Worm (Caenorhabditis elegans) whole organism, L1 larva: Measurements from ENCODE around the gene F57B9.8.

Experiments used
- C04F5.9 ChIP-seq: sonication (generic microtip); optimal IDR thresholded peaks from 2 replicates; lab custom pipeline; 2016; ENCODE audit warnings: missing genetic modification characterization, missing compliant biosample characterization
- C34B4.2 ChIP-seq: sonication (generic microtip); optimal IDR thresholded peaks from 2 replicates; lab custom pipeline; 2017; ENCODE audit warnings: mild to moderate bottlenecking, missing genetic modification characterization, missing compliant biosample characterization
- Y116A8C.19 ChIP-seq: sonication (generic microtip); optimal IDR thresholded peaks from 2 replicates; lab custom pipeline; 2016; ENCODE audit warnings: missing compliant biosample characterization, missing genetic modification characterization, borderline replicate concordance
- alr-1 ChIP-seq: fragments of 200-800 bp; sonication (Bioruptor generic); optimal IDR thresholded peaks from 2 replicates; lab custom pipeline; 2018; ENCODE audit warnings: borderline replicate concordance, mild to moderate bottlenecking, missing genetic modification characterization, missing compliant biosample characterization
- blmp-1 ChIP-seq: fragments of 150-350 bp; optimal IDR thresholded peaks from 2 replicates; lab custom pipeline; 2014; ENCODE audit warnings: missing biosample characterization, missing genetic modification characterization
- ceh-8 ChIP-seq: fragments of 200-800 bp; sonication (Bioruptor generic); optimal IDR thresholded peaks from 2 replicates; lab custom pipeline; 2018; ENCODE audit warnings: mild to moderate bottlenecking, missing genetic modification characterization, moderate library complexity, missing compliant biosample characterization
- ceh-88 ChIP-seq: fragments of 200-800 bp; sonication (Bioruptor generic); IDR thresholded peaks from 2 replicates; pipeline ENCODE4 v1.3.6; 2022; ENCODE audit warnings: missing genetic modification characterization, missing compliant biosample characterization
- dpl-1 ChIP-seq, 3 experiments: fragments of 150-350 bp in 2 of 3; sonication (generic microtip) in 1 of 3; optimal IDR thresholded peaks; 2 replicates each; lab custom pipeline; 2014 to 2017; ENCODE audit warnings: missing biosample characterization in 3 of 3, missing genetic modification characterization in 3 of 3, missing genetic modification reagents in 3 of 3
- efl-1 ChIP-seq, 4 experiments: fragments of 150-350 bp; optimal IDR thresholded peaks in 3 of 4; peaks in 1 of 4; 1 replicate in 1 of 4; 2 replicates in 3 of 4; lab custom pipeline; 2014; ENCODE audit warnings: missing biosample characterization in 2 of 4, missing genetic modification characterization in 2 of 4, missing genetic modification reagents in 2 of 4
- efl-3 ChIP-seq: fragments of 200-800 bp; sonication (Bioruptor generic); optimal IDR thresholded peaks from 2 replicates; lab custom pipeline; 2018; ENCODE audit warnings: mild to moderate bottlenecking, missing genetic modification characterization, missing compliant biosample characterization
- egl-27 ChIP-seq, 2 experiments: fragments of 150-350 bp in 1 of 2; sonication (generic microtip); optimal IDR thresholded peaks; 3 replicates each; lab custom pipeline; 2017 to 2018; ENCODE audit warnings: missing biosample characterization in 2 of 2, missing genetic modification characterization in 2 of 2, missing genetic modification reagents in 2 of 2
- elt-3 ChIP-seq, 6 experiments: fragments of 150-350 bp in 1 of 6; sonication (generic microtip); optimal IDR thresholded peaks; 2 replicates each; lab custom pipeline; 2017 to 2018; ENCODE audit warnings: missing biosample characterization in 6 of 6, missing genetic modification characterization in 6 of 6, inconsistent platforms in 1 of 6
- fkh-10 ChIP-seq: sonication (generic microtip); optimal IDR thresholded peaks from 2 replicates; lab custom pipeline; 2017; ENCODE audit warnings: missing biosample characterization, missing genetic modification reagents, missing genetic modification characterization
- hlh-4 ChIP-seq: sonication (generic microtip); optimal IDR thresholded peaks from 2 replicates; lab custom pipeline; 2016; ENCODE audit warnings: mild to moderate bottlenecking, missing genetic modification characterization, missing compliant biosample characterization
- isw-1 ChIP-seq: fragments of 200-800 bp; sonication (Bioruptor generic); IDR thresholded peaks from 2 replicates; pipeline ENCODE4 v1.3.6; 2022; ENCODE audit warnings: missing genetic modification characterization, missing compliant biosample characterization
- jun-1 ChIP-seq: fragments of 150-350 bp; optimal IDR thresholded peaks from 2 replicates; lab custom pipeline; 2014; ENCODE audit warnings: missing biosample characterization, missing genetic modification reagents, missing genetic modification characterization
- lin-13 ChIP-seq: fragments of 150-350 bp; optimal IDR thresholded peaks from 2 replicates; lab custom pipeline; 2014; ENCODE audit warnings: missing biosample characterization, missing genetic modification reagents, missing genetic modification characterization
- lin-15B ChIP-seq: fragments of 150-350 bp; sonication (generic microtip); optimal IDR thresholded peaks from 3 replicates; lab custom pipeline; 2014; ENCODE audit warnings: missing biosample characterization, missing genetic modification characterization
- lir-3 ChIP-seq: sonication (generic microtip); optimal IDR thresholded peaks from 2 replicates; lab custom pipeline; 2016; ENCODE audit warnings: mild to moderate bottlenecking, missing genetic modification characterization, moderate library complexity, missing compliant biosample characterization; ENCODE audit not compliant: poor library complexity
- mef-2 ChIP-seq: fragments of 150-350 bp; optimal IDR thresholded peaks from 2 replicates; lab custom pipeline; 2014; ENCODE audit warnings: missing biosample characterization, missing genetic modification characterization
- mep-1 ChIP-seq: fragments of 150-350 bp; optimal IDR thresholded peaks from 2 replicates; lab custom pipeline; 2014; ENCODE audit warnings: missing biosample characterization, missing genetic modification characterization
- nhr-11 ChIP-seq: fragments of 150-350 bp; optimal IDR thresholded peaks from 2 replicates; lab custom pipeline; 2014; ENCODE audit warnings: missing biosample characterization, missing genetic modification characterization
- nhr-12 ChIP-seq: sonication (generic microtip); optimal IDR thresholded peaks from 2 replicates; lab custom pipeline; 2017; ENCODE audit warnings: missing biosample characterization, missing genetic modification characterization
- nhr-19 ChIP-seq: fragments of 200-800 bp; sonication (Bioruptor generic); conservative IDR thresholded peaks from 2 replicates; pipeline ENCODE4 v1.3.6; 2022; ENCODE audit warnings: missing genetic modification characterization, missing compliant biosample characterization
- nhr-20 ChIP-seq: sonication (generic microtip); optimal IDR thresholded peaks from 2 replicates; lab custom pipeline; 2016; ENCODE audit warnings: mild to moderate bottlenecking, missing genetic modification characterization, missing compliant biosample characterization
- nhr-47 ChIP-seq: sonication (generic microtip); optimal IDR thresholded peaks from 2 replicates; lab custom pipeline; 2016; ENCODE audit warnings: mild to moderate bottlenecking, missing genetic modification characterization, moderate library complexity, missing compliant biosample characterization
- nhr-71 ChIP-seq: sonication (generic microtip); optimal IDR thresholded peaks from 2 replicates; lab custom pipeline; 2016; ENCODE audit warnings: mild to moderate bottlenecking, missing genetic modification characterization, moderate library complexity, missing compliant biosample characterization
- nhr-85 ChIP-seq: sonication (generic microtip); peaks from one replicate; lab custom pipeline; 2016; ENCODE audit warnings: missing genetic modification characterization, inconsistent platforms, missing compliant biosample characterization
- nhr-90 ChIP-seq: sonication (generic microtip); optimal IDR thresholded peaks from 2 replicates; lab custom pipeline; 2016; ENCODE audit warnings: mild to moderate bottlenecking, missing genetic modification characterization, missing compliant biosample characterization; ENCODE audit not compliant: poor library complexity
- pag-3 ChIP-seq: sonication (generic microtip); optimal IDR thresholded peaks from 2 replicates; lab custom pipeline; 2017; ENCODE audit warnings: missing genetic modification characterization, mild to moderate bottlenecking, missing compliant biosample characterization, antibody characterized with exemption, borderline replicate concordance; ENCODE audit not compliant: insufficient read depth
- pax-3 ChIP-seq: fragments of 200-800 bp; sonication (Bioruptor generic); optimal IDR thresholded peaks from 2 replicates; lab custom pipeline; 2018; ENCODE audit warnings: mild to moderate bottlenecking, missing genetic modification characterization, moderate library complexity, missing compliant biosample characterization
- pqm-1 ChIP-seq: sonication (generic microtip); optimal IDR thresholded peaks from 3 replicates; lab custom pipeline; 2017; ENCODE audit warnings: missing biosample characterization, missing genetic modification characterization
- rnt-1 ChIP-seq: sonication (generic microtip); optimal IDR thresholded peaks from 2 replicates; lab custom pipeline; 2016; ENCODE audit warnings: mild to moderate bottlenecking, missing genetic modification characterization, moderate library complexity, missing compliant biosample characterization
- skn-1 ChIP-seq: fragments of 150-350 bp; optimal IDR thresholded peaks from 2 replicates; lab custom pipeline; 2014; ENCODE audit warnings: missing biosample characterization, missing genetic modification characterization
- sox-4 ChIP-seq: sonication (generic microtip); optimal IDR thresholded peaks from 2 replicates; lab custom pipeline; 2016; ENCODE audit warnings: missing genetic modification characterization, missing compliant biosample characterization
- sptf-1 ChIP-seq: fragments of 150-350 bp; optimal IDR thresholded peaks from 2 replicates; lab custom pipeline; 2014; ENCODE audit warnings: missing biosample characterization, missing genetic modification characterization
- sup-37 ChIP-seq: fragments of 200-800 bp; sonication (Bioruptor generic); optimal IDR thresholded peaks from 2 replicates; lab custom pipeline; 2018; ENCODE audit warnings: mild to moderate bottlenecking, missing genetic modification characterization, missing compliant biosample characterization
- tbx-2 ChIP-seq: sonication (generic microtip); optimal IDR thresholded peaks from 2 replicates; lab custom pipeline; 2016; ENCODE audit warnings: missing genetic modification characterization, missing compliant biosample characterization
- tlp-1 ChIP-seq: fragments of 150-350 bp; optimal IDR thresholded peaks from 2 replicates; lab custom pipeline; 2014; ENCODE audit warnings: missing biosample characterization, missing genetic modification characterization
- xbp-1 ChIP-seq: sonication (generic microtip); optimal IDR thresholded peaks from 2 replicates; lab custom pipeline; 2016; ENCODE audit warnings: missing genetic modification characterization, missing compliant biosample characterization
- zag-1 ChIP-seq: fragments of 150-350 bp; optimal IDR thresholded peaks from 2 replicates; lab custom pipeline; 2014; ENCODE audit warnings: missing biosample characterization, missing genetic modification characterization
- ztf-11 ChIP-seq, 2 experiments: sonication (generic microtip); optimal IDR thresholded peaks; 2 replicates each; lab custom pipeline; 2016 to 2017; ENCODE audit warnings: missing genetic modification characterization in 2 of 2, missing biosample characterization in 1 of 2, missing compliant biosample characterization in 1 of 2

F57B9.8 gene

ce11 chrIII:6888999-6889824 lies 45.9 kb downstream of the F57B9.8 start, which contains the start of the genes brd-1 and K04C2.2 (continued):
- TF ChIP-seq isw-1 (GFP tag; lab: Robert Waterston, UW) (no peak), hlh-4 (tag; lab: Kevin White, UChicago) (no peak), sup-37 (GFP tag; lab: Kevin White, UChicago) (no peak), ceh-88 (GFP tag; lab: Robert Waterston, UW) (no peak), dpl-1 (GFP tag; optimal IDR thresholded peaks at IDR 0.05; lab: Kevin White, UChicago) (peak; percentile 53 to 83 (median 76)), mep-1 (peak; percentile 52), ceh-8 (GFP tag; lab: Kevin White, UChicago) (no peak), mef-2 (no peak), pqm-1 (no peak), sox-4 (no peak), C34B4.2 (tag; lab: Kevin White, UChicago) (no peak), alr-1 (no peak), tbx-2 (tag; lab: Kevin White, UChicago) (no peak), egl-27 (tag; optimal IDR thresholded peaks at IDR 0.05; lab: Kevin White, UChicago) (no peak), Y116A8C.19 (tag; lab: Kevin White, UChicago) (no peak), efl-3 (GFP tag; lab: Kevin White, UChicago) (no peak), pax-3 (tag; lab: Kevin White, UChicago) (no peak), nhr-19 (GFP tag; lab: Robert Waterston, UW) (no peak), pag-3 (tag; lab: Kevin White, UChicago) (no peak), nhr-20 (tag; lab: Kevin White, UChicago) (peak; percentile 11), lin-15B (tag; lab: Kevin White, UChicago) (no peak), jun-1 (tag; lab: Kevin White, UChicago) (no peak), lin-13 (GFP tag; lab: Kevin White, UChicago) (no peak), nhr-90 (tag; lab: Kevin White, UChicago) (no peak), nhr-85 (tag; lab: Kevin White, UChicago) (no peak), blmp-1 (tag; lab: Kevin White, UChicago) (peak; percentile 42), nhr-12 (no peak), zag-1 (tag; lab: Kevin White, UChicago) (no peak), xbp-1 (tag; lab: Kevin White, UChicago) (no peak), nhr-71 (peak; percentile 24), ztf-11 (tag; optimal IDR thresholded peaks at IDR 0.05; lab: Kevin White, UChicago) (no peak), C04F5.9 (tag; lab: Kevin White, UChicago) (no peak), sptf-1 (tag; lab: Kevin White, UChicago) (no peak), tlp-1 (tag; lab: Kevin White, UChicago) (no peak), lir-3 (tag; lab: Kevin White, UChicago) (no peak), rnt-1 (tag; lab: Kevin White, UChicago) (no peak), elt-3 (tag; optimal IDR thresholded peaks at IDR 0.05; lab: Kevin White, UChicago) (no peak), nhr-11 (tag; lab: Kevin White, UChicago) (no peak), fkh-10 (no peak), skn-1 (peak; percentile 27), nhr-47 (peak; percentile 8), efl-1 (optimal IDR thresholded peaks at IDR 0.05; lab: Kevin White, UChicago) (peak in 1 of 2 experiments; percentile 74), efl-1 (GFP tag; optimal IDR thresholded peaks at IDR 0.05 in 1 of 2; lab: Kevin White, UChicago) (peak; percentile 80 to 97)
